Fruit fly (Drosophila melanogaster): Measurements from ENCODE around the gene CG6689.

- TF ChIP-seq CTCF (optimal IDR thresholded peaks at IDR 0.05), result no peak
- no peak for TF ChIP-seq CG8478 (optimal IDR thresholded peaks at IDR 0.05)
Observed at dm6 chr3R:11245803-11246202, 25.9 kb upstream of the CG6689 start.
